Fruit fly (Drosophila melanogaster): Measurements from ENCODE around the gene CG10958.
A peak's percentile ranks its signal among the peaks of the same experiment; 100 is the strongest.

CG10958 gene

DNA sequence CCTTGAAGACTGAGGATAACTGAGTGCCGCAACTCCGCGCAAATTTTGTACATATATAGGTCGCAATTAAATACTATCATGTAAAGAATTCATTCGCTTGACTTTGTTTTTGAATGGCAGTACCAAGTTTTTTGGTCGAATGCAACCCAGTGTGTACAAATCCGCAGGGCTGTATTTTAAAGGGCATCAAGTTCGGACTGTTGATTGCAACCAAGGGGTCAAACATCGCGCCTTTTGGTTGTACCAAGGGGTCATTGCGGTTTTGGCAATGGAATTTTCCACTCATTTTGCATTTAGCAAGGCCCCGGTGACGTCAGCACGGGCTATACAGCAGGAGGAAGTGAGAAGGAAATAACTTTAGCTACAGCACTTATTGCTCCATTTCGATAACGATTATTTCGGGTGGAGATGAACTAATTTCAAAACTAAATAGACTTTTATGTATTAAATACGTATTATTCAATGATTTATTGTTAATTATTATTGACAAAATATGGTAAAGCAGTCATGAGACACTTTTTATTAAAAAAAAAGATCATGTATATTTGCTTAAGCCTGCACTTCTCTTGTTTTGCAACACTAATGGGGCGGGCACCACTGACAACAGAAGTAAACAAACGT lies at the start of gene CG10958 (continued):
- TF ChIP-seq tup (GFP tag; optimal IDR thresholded peaks at IDR 0.05) (peak; percentile 20), CG11723 (GFP tag; optimal IDR thresholded peaks at IDR 0.05) (peak; percentile 11), CG17612 (GFP tag; IDR thresholded peaks at IDR 0.05) (no peak), ttk (GFP tag; IDR thresholded peaks at IDR 0.05) (peak; percentile 26; the same call in 1 of the 2 replicates), D19B (GFP tag; optimal IDR thresholded peaks at IDR 0.05) (no peak), CG6683 (GFP tag; optimal IDR thresholded peaks at IDR 0.05) (peak; percentile 30), CG1233 (GFP tag; optimal IDR thresholded peaks at IDR 0.05) (peak; percentile 57), disco-r (GFP tag; optimal IDR thresholded peaks at IDR 0.05) (no peak), lab (GFP tag; optimal IDR thresholded peaks at IDR 0.05) (peak; percentile 71), hb (GFP tag; IDR thresholded peaks at IDR 0.05; ENCODE audit: partially characterized antibody) (no peak), pho (GFP tag; optimal IDR thresholded peaks at IDR 0.05) (peak; percentile 49), Six4 (GFP tag; optimal IDR thresholded peaks at IDR 0.05) (peak; percentile 63), CG10543 (GFP tag; optimal IDR thresholded peaks at IDR 0.05) (peak; percentile 60), Hr51 (GFP tag; optimal IDR thresholded peaks at IDR 0.05) (peak in 1 of 2 experiments; percentile 60), ind (GFP tag; optimal IDR thresholded peaks at IDR 0.05) (peak; percentile 62), stwl (tag; optimal IDR thresholded peaks at IDR 0.05) (peak; percentile 61), CG10431 (GFP tag; optimal IDR thresholded peaks at IDR 0.05) (peak; percentile 13), pan (optimal IDR thresholded peaks at IDR 0.05) (no peak), pan (GFP tag; optimal IDR thresholded peaks at IDR 0.05 in 1 of 2, IDR thresholded peaks at IDR 0.05 in 1 of 2) (peak in 1 of 2 experiments; percentile 58), croc (GFP tag; conservative IDR thresholded peaks at IDR 0.05) (no peak), br (optimal IDR thresholded peaks at IDR 0.05) (no peak), ftz-f1 (GFP tag; optimal IDR thresholded peaks at IDR 0.05) (no peak), CG7928 (GFP tag; optimal IDR thresholded peaks at IDR 0.05) (no peak), HLH4C (GFP tag; IDR thresholded peaks at IDR 0.05; ENCODE audit: partially characterized antibody) (no peak), nerfin-2 (GFP tag; IDR thresholded peaks at IDR 0.05; ENCODE audit: partially characterized antibody) (no peak), cas (GFP tag; IDR thresholded peaks at IDR 0.05) (no peak), CG14667 (GFP tag; IDR thresholded peaks at IDR 0.05) (peak; percentile 40; the same call in 1 of the 2 replicates), Max (GFP tag; optimal IDR thresholded peaks at IDR 0.05) (peak; percentile 53), CG4328 (GFP tag; optimal IDR thresholded peaks at IDR 0.05) (peak; percentile 5), CG12104 (GFP tag; optimal IDR thresholded peaks at IDR 0.05) (no peak), zen2 (GFP tag; IDR thresholded peaks at IDR 0.05; ENCODE audit: partially characterized antibody) (no peak), YL-1 (GFP tag; optimal IDR thresholded peaks at IDR 0.05) (peak; percentile 58), zfh1 (GFP tag; IDR thresholded peaks at IDR 0.05) (peak; percentile 66; the same call in 2 of the 3 replicates), vvl (GFP tag; IDR thresholded peaks at IDR 0.05) (peak; percentile 64; the same call in 1 of the 2 replicates), CG1792 (GFP tag; optimal IDR thresholded peaks at IDR 0.05) (no peak), B-H2 (GFP tag; optimal IDR thresholded peaks at IDR 0.05) (no peak), CG9876 (GFP tag; optimal IDR thresholded peaks at IDR 0.05) (no peak), CG11504 (tag; optimal IDR thresholded peaks at IDR 0.05) (no peak), CG8359 (GFP tag; optimal IDR thresholded peaks at IDR 0.05; ENCODE audit: borderline replicate concordance) (no peak), danr (GFP tag; IDR thresholded peaks at IDR 0.05) (no peak), Fer3 (tag; optimal IDR thresholded peaks at IDR 0.05) (peak; percentile 49), unpg (GFP tag; optimal IDR thresholded peaks at IDR 0.05) (peak; percentile 59), Mad (GFP tag; optimal IDR thresholded peaks at IDR 0.05) (peak; percentile 43), CG3838 (GFP tag; optimal IDR thresholded peaks at IDR 0.05) (peak; percentile 53), zf30C (GFP tag; optimal IDR thresholded peaks at IDR 0.05) (no peak), CG10147 (GFP tag; optimal IDR thresholded peaks at IDR 0.05) (peak; percentile 11), Opbp (GFP tag; IDR thresholded peaks at IDR 0.05; ENCODE audit: partially characterized antibody) (no peak), wor (GFP tag; IDR thresholded peaks at IDR 0.05) (0 out of 2 replicates have a peak, but pooled peaks have one; percentile 28), CG6765 (GFP tag; optimal IDR thresholded peaks at IDR 0.05) (no peak)

Data from whole organism, embryonic.